Fruit fly (Drosophila melanogaster) S2 (cell line): ENCODE measurements around the gene ND-B14.5A.

Experiments used
- CG8478 ChIP-seq: fragments of >200 bp; optimal IDR thresholded peaks from 2 replicates; lab custom pipeline; 2018
- CTCF ChIP-seq, 2 experiments: fragments of >200 bp; optimal IDR thresholded peaks; 2 replicates each; lab custom pipeline; 2018

DNA sequence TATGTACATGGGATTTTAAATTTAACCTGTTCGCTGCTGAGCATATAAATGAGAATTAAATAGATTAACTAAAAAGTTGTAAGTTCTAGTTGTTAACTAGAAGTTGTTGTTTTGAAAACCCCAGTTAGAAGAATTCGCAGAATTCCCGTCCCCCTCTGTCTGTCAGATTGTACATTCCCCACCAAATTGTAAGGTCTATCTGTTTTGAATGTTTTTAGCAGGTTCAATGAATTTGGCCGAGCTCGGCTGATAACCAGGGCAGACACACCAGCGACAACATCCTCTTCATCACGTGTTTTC is 25.9 kb downstream of the ND-B14.5A start:
- TF ChIP-seq CG8478 (lab: Kevin White, UChicago) (no peak), CTCF (optimal IDR thresholded peaks at IDR 0.05; lab: Kevin White, UChicago) (no peak)
